Fruit fly (Drosophila melanogaster) whole organism: ENCODE data around the gene CG16863.

ENCODE experiments used
- CG8478 ChIP-seq: fragments of >200 bp; optimal IDR thresholded peaks from 2 replicates; lab custom pipeline; 2018; ENCODE audit warnings: inconsistent platforms
- Dll ChIP-seq: fragments of >200 bp; optimal IDR thresholded peaks from 2 replicates; lab custom pipeline; 2017
- EcR ChIP-seq, 2 experiments: fragments of >200 bp; optimal IDR thresholded peaks; 2 replicates each; lab custom pipeline; 2017; ENCODE audit warnings: missing biosample characterization in 2 of 2, missing genetic modification characterization in 2 of 2, missing genetic modification reagents in 2 of 2
- pan ChIP-seq: fragments of >200 bp; optimal IDR thresholded peaks from 2 replicates; lab custom pipeline; 2017
- psq ChIP-seq: fragments of >200 bp; optimal IDR thresholded peaks from 2 replicates; lab custom pipeline; 2017
- usp ChIP-seq: fragments of >200 bp; optimal IDR thresholded peaks from 2 replicates; lab custom pipeline; 2017; ENCODE audit warnings: missing biosample characterization, missing genetic modification characterization, mixed read lengths

- TF ChIP-seq psq (lab: Kevin White, UChicago) (no peak), usp (GFP tag; lab: Kevin White, UChicago) (no peak), pan (lab: Kevin White, UChicago) (no peak), CG8478 (no peak), Dll (lab: Kevin White, UChicago) (no peak), EcR (GFP tag; optimal IDR thresholded peaks at IDR 0.05; lab: Kevin White, UChicago) (no peak)
Observed at dm6 chr2L:13776928-13777686, 13.7 kb upstream of the CG16863 start.
